Worm (Caenorhabditis elegans) whole organism, L2 larva: ENCODE measurements around the gene nhr-87.
"Not testable (repeated sequence)": the region's sequence is repeated elsewhere in the genome, so short reads cannot be mapped to it uniquely, and the experiment has no call there.

ENCODE experiments used
- F13H6.1 ChIP-seq: sonication (generic microtip); optimal IDR thresholded peaks from 2 replicates; lab custom pipeline; 2016; ENCODE audit warnings: missing genetic modification characterization, missing compliant biosample characterization
- ZK546.5 ChIP-seq: sonication (generic microtip); optimal IDR thresholded peaks from 2 replicates; lab custom pipeline; 2017; ENCODE audit warnings: missing biosample characterization, missing genetic modification characterization
- aly-2 ChIP-seq: fragments of 150-350 bp; optimal IDR thresholded peaks from 2 replicates; lab custom pipeline; 2014; ENCODE audit warnings: missing biosample characterization, missing genetic modification characterization
- ama-1 ChIP-seq: fragments of 150-350 bp; optimal IDR thresholded peaks from 2 replicates; lab custom pipeline; 2018; ENCODE audit warnings: inconsistent platforms
- blmp-1 ChIP-seq: sonication (generic microtip); optimal IDR thresholded peaks from 2 replicates; lab custom pipeline; 2017; ENCODE audit warnings: missing genetic modification characterization, mild to moderate bottlenecking, missing compliant biosample characterization, antibody characterized with exemption, moderate library complexity; ENCODE audit not compliant: insufficient read depth
- ceh-82 ChIP-seq: fragments of 150-350 bp; optimal IDR thresholded peaks from 2 replicates; lab custom pipeline; 2014; ENCODE audit warnings: missing biosample characterization, missing genetic modification characterization
- crh-2 ChIP-seq: sonication (generic microtip); optimal IDR thresholded peaks from 2 replicates; lab custom pipeline; 2017; ENCODE audit warnings: missing biosample characterization, missing genetic modification characterization
- egl-27 ChIP-seq: sonication (generic microtip); optimal IDR thresholded peaks from 3 replicates; lab custom pipeline; 2017; ENCODE audit warnings: missing biosample characterization, missing genetic modification reagents, missing genetic modification characterization
- elt-1 ChIP-seq: fragments of 150-350 bp; optimal IDR thresholded peaks from 2 replicates; lab custom pipeline; 2014; ENCODE audit warnings: missing biosample characterization, missing genetic modification characterization
- elt-3 ChIP-seq: sonication (generic microtip); optimal IDR thresholded peaks from 2 replicates; lab custom pipeline; 2017; ENCODE audit warnings: missing biosample characterization, missing genetic modification characterization
- gmeb-1 ChIP-seq: fragments of 150-350 bp; optimal IDR thresholded peaks from 2 replicates; lab custom pipeline; 2014; ENCODE audit warnings: missing biosample characterization, missing genetic modification characterization
- lin-11 ChIP-seq: fragments of 150-350 bp; sonication (generic microtip); optimal IDR thresholded peaks from 2 replicates; lab custom pipeline; 2014; ENCODE audit warnings: missing biosample characterization, missing genetic modification characterization, inconsistent platforms, mixed read lengths
- lin-13 ChIP-seq: fragments of 150-350 bp; optimal IDR thresholded peaks from 2 replicates; lab custom pipeline; 2014; ENCODE audit warnings: missing biosample characterization, missing genetic modification reagents, missing genetic modification characterization
- lin-39 ChIP-seq: fragments of 150-350 bp; optimal IDR thresholded peaks from 2 replicates; lab custom pipeline; 2014; ENCODE audit warnings: missing biosample characterization, missing genetic modification reagents, missing genetic modification characterization
- mbf-1 ChIP-seq: sonication (generic microtip); optimal IDR thresholded peaks from 2 replicates; lab custom pipeline; 2017; ENCODE audit warnings: missing biosample characterization, missing genetic modification characterization
- mdl-1 ChIP-seq, 2 experiments: fragments of 150-350 bp in 1 of 2; sonication (generic microtip) in 1 of 2; optimal IDR thresholded peaks; 2 replicates each; lab custom pipeline; 2017; ENCODE audit warnings: missing biosample characterization in 2 of 2, missing genetic modification characterization in 2 of 2
- nhr-10 ChIP-seq: sonication (generic microtip); optimal IDR thresholded peaks from 2 replicates; lab custom pipeline; 2017; ENCODE audit warnings: missing biosample characterization, missing genetic modification characterization
- nhr-11 ChIP-seq: fragments of 150-350 bp; optimal IDR thresholded peaks from 2 replicates; lab custom pipeline; 2014; ENCODE audit warnings: missing biosample characterization, missing genetic modification characterization
- nhr-12 ChIP-seq: fragments of 150-350 bp; optimal IDR thresholded peaks from 2 replicates; lab custom pipeline; 2014; ENCODE audit warnings: missing biosample characterization, missing genetic modification characterization
- nhr-21 ChIP-seq: fragments of 150-350 bp; optimal IDR thresholded peaks from 2 replicates; lab custom pipeline; 2014; ENCODE audit warnings: missing biosample characterization, missing genetic modification characterization
- nhr-23 ChIP-seq: fragments of 150-350 bp; optimal IDR thresholded peaks from 2 replicates; lab custom pipeline; 2014; ENCODE audit warnings: missing biosample characterization, missing genetic modification reagents, missing genetic modification characterization
- nhr-237 ChIP-seq: fragments of 150-350 bp; optimal IDR thresholded peaks from 2 replicates; lab custom pipeline; 2014; ENCODE audit warnings: missing biosample characterization, missing genetic modification characterization
- nhr-25 ChIP-seq: fragments of 150-350 bp; sonication (generic microtip); optimal IDR thresholded peaks from 3 replicates; lab custom pipeline; 2014; ENCODE audit warnings: missing biosample characterization, missing genetic modification characterization
- nhr-6 ChIP-seq: fragments of 150-350 bp; optimal IDR thresholded peaks from 2 replicates; lab custom pipeline; 2014; ENCODE audit warnings: missing biosample characterization, missing genetic modification characterization
- nhr-77 ChIP-seq: fragments of 150-350 bp; optimal IDR thresholded peaks from 2 replicates; lab custom pipeline; 2014; ENCODE audit warnings: missing biosample characterization, missing genetic modification characterization
- sem-4 ChIP-seq: fragments of 150-350 bp; optimal IDR thresholded peaks from 2 replicates; lab custom pipeline; 2014; ENCODE audit warnings: missing biosample characterization, missing genetic modification reagents, missing genetic modification characterization
- sma-9 ChIP-seq, 2 experiments: fragments of 150-350 bp in 1 of 2; sonication (generic microtip) in 1 of 2; optimal IDR thresholded peaks; 2 replicates each; lab custom pipeline; 2014 to 2016; ENCODE audit warnings: missing genetic modification characterization in 2 of 2, mild to moderate bottlenecking in 1 of 2, missing biosample characterization in 1 of 2, missing compliant biosample characterization in 1 of 2, missing genetic modification reagents in 1 of 2, moderate library complexity in 1 of 2
- snpc-4 ChIP-seq: fragments of 150-350 bp; optimal IDR thresholded peaks from 2 replicates; lab custom pipeline; 2014; ENCODE audit warnings: missing biosample characterization, missing genetic modification characterization
- unc-39 ChIP-seq: fragments of 150-350 bp; optimal IDR thresholded peaks from 2 replicates; lab custom pipeline; 2014; ENCODE audit warnings: missing biosample characterization, missing genetic modification characterization
- unc-55 ChIP-seq: fragments of 150-350 bp; sonication (generic microtip); optimal IDR thresholded peaks from 3 replicates; lab custom pipeline; 2014; ENCODE audit warnings: missing biosample characterization, missing genetic modification reagents, missing genetic modification characterization
- unc-62 ChIP-seq: fragments of 150-350 bp; optimal IDR thresholded peaks from 2 replicates; lab custom pipeline; 2014; ENCODE audit warnings: missing biosample characterization, missing genetic modification reagents, missing genetic modification characterization
- zag-1 ChIP-seq: fragments of 150-350 bp; optimal IDR thresholded peaks from 2 replicates; lab custom pipeline; 2014; ENCODE audit warnings: missing biosample characterization, missing genetic modification characterization
- ztf-1 ChIP-seq: fragments of 200-800 bp; sonication (Bioruptor generic); conservative IDR thresholded peaks from 2 replicates; pipeline ENCODE4 v1.3.6; 2022; ENCODE audit warnings: missing genetic modification characterization, missing compliant biosample characterization
- ztf-11 ChIP-seq: sonication (generic microtip); optimal IDR thresholded peaks from 2 replicates; lab custom pipeline; 2017; ENCODE audit warnings: missing biosample characterization, missing genetic modification characterization
- ztf-4 ChIP-seq: fragments of 150-350 bp; optimal IDR thresholded peaks from 2 replicates; lab custom pipeline; 2014; ENCODE audit warnings: missing biosample characterization, missing genetic modification characterization

Gene nhr-87

DNA sequence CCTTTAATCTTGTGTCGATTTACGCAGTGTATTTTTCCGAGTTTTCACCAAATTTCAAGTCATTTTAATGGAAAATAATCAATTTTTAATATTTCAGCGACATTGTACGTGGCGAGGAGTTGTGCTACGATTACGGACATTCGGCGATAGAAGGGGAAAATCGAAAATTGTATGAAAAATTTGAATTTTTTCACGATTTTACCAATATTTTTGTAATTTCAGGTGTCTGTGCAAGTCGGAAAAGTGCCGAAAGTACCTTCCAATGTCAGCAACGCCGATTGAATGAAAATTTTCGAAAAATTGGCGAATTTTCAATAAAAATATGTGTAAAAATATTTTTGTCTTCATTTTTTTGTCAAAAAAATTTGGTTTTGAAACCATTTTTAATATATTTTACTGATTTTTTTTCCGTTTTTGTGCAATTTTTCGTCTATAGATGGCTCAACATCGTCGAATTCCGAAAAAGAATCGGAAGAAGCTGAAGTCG is 18.5 kb upstream of the nhr-87 start, which contains the start of gene Y41D4B.11:
Gene Y41D4B.11 (plus strand): TSS at position 437 of the 487 bp plus-strand sequence.
- TF ChIP-seq unc-39 (tag; lab: Kevin White, UChicago) (no peak), nhr-6 (tag; lab: Kevin White, UChicago) (no peak), sma-9 (GFP tag; optimal IDR thresholded peaks at IDR 0.05; lab: Kevin White, UChicago) (no peak), sma-9 (tag; optimal IDR thresholded peaks at IDR 0.05; lab: Kevin White, UChicago) (no peak), zag-1 (tag; lab: Kevin White, UChicago) (no peak), sem-4 (tag; lab: Kevin White, UChicago) (no peak), lin-39 (tag; lab: Kevin White, UChicago) (no peak), ztf-4 (tag; lab: Kevin White, UChicago) (no peak), lin-13 (GFP tag; lab: Kevin White, UChicago) (no peak), ztf-1 (GFP tag; lab: Robert Waterston, UW) (no peak), nhr-25 (tag; lab: Kevin White, UChicago) (no peak), ztf-11 (no peak), nhr-237 (no peak), ceh-82 (tag; lab: Kevin White, UChicago) (no peak), F13H6.1 (no peak), elt-3 (no peak), egl-27 (tag; lab: Kevin White, UChicago) (no peak), unc-62 (GFP tag; lab: Kevin White, UChicago) (no peak), mbf-1 (tag; lab: Kevin White, UChicago) (no peak), ama-1 (no peak)

DNA sequence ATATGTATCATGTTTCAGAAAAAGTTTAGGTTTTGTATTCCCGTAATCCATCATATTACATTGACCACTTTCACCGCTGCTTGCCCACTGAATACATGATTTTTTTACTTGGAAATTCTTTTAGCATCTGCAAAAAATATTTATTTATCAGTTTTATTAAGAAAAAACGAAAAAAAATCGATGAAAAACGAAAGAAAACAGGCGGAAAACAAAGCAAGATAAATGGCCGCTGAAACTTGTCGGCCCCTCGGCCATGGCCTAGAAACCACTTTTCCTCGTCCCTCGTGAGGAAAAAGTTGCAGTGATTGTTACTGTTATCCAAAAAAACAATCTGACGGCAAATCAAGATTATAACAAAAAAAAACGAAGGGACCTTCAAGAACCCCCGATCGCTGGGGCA is 13.9 kb upstream of the nhr-87 start, which contains the start of gene dsl-3:
Gene dsl-3 (plus strand): TSS at position 301 of the 400 bp plus-strand sequence.
- not testable (repeated sequence) for TF ChIP-seq nhr-23 (tag; lab: Kevin White, UChicago); ZK546.5 (tag; lab: Kevin White, UChicago); unc-55 (GFP tag; lab: Kevin White, UChicago)

DNA sequence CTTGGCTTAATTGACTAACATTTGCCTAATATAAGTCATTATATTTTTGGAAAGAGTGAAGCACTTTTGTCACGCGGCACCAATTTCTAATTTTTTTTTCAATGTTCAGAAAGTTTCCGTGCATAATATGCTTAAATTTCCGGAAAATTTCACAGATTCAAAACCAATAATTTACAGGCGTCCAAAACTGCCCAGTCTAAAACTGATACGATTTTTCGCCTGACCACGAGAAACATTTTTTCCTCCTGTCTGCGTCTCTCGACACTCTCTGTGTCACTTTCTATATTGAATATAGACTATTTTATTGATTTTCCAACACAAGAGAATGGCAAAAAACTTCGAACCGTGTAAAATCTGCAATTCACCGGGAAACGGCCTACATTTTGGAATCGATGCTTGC is 10.2 kb upstream of the nhr-87 start, which contains the start of gene nhr-122:
Gene nhr-122 (plus strand): TSS at position 301 of the 400 bp plus-strand sequence.
- no peak for TF ChIP-seq nhr-23 (tag; lab: Kevin White, UChicago)
- TF ChIP-seq aly-2 (tag; lab: Kevin White, UChicago), result no peak
- no peak for TF ChIP-seq egl-27 (tag; lab: Kevin White, UChicago)
- no peak for TF ChIP-seq blmp-1 (tag; lab: Kevin White, UChicago)
- TF ChIP-seq elt-3, result no peak
- TF ChIP-seq nhr-25 (tag; lab: Kevin White, UChicago), result no peak
- TF ChIP-seq lin-11 (tag; lab: Kevin White, UChicago), result no peak
- no peak for TF ChIP-seq snpc-4
- TF ChIP-seq mdl-1 (tag; optimal IDR thresholded peaks at IDR 0.05; lab: Kevin White, UChicago), result no peak
- TF ChIP-seq nhr-10, result no peak
- TF ChIP-seq nhr-12, result no peak

DNA sequence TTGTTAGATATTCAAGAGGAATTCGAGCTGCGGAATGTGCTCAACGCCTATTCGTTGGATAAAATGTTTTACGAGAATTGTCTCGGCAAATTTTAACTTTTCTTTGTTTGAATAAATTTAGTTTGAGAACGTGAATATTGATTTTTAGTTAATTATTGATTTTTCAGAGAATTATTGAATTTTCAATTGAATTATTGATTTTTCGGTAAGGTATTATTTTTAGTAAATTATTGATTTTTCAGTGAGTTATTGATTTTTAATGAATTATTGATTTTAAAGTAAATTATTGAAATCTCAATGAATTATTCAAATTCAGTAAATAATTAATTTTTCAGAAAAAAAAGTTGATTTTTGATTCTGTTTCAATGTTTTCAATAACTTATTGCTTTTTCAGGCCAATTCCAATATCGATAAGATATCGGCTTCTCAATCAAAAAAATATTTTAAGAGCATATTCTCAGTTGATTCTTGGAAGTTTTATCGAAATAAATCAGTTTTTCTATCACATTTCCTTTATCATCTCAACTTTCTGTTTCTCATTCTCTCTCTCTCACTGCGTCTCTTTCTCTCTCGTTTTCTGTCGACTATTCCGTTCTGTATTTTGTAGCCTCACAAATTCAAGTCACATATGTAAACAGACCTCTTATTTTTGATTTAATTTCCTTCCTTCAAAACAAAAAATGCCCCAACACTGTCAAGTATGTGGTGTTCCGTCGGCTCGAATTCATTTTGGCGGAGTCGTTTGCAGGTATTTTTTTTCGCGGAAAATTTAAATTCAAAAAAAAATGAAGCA is 4.1 kb upstream of the nhr-87 start, which contains the start of gene nhr-92:
Gene nhr-92 (plus strand): TSS at position 576 of the 793 bp plus-strand sequence.
- TF ChIP-seq nhr-6 (tag; lab: Kevin White, UChicago), result no peak
- no peak for TF ChIP-seq nhr-11 (tag; lab: Kevin White, UChicago)
- TF ChIP-seq ama-1, result no peak
- no peak for TF ChIP-seq egl-27 (tag; lab: Kevin White, UChicago)
- TF ChIP-seq F13H6.1, result no peak
- no peak for TF ChIP-seq gmeb-1
- TF ChIP-seq elt-1 (tag; lab: Kevin White, UChicago), result no peak
- no peak for TF ChIP-seq unc-62 (GFP tag; lab: Kevin White, UChicago)
- TF ChIP-seq ztf-1 (GFP tag; lab: Robert Waterston, UW), result no peak
- no peak for TF ChIP-seq unc-55 (GFP tag; lab: Kevin White, UChicago)
- TF ChIP-seq ztf-11, result no peak
- no peak for TF ChIP-seq crh-2 (tag; lab: Kevin White, UChicago)
- no peak for TF ChIP-seq ceh-82 (tag; lab: Kevin White, UChicago)
- no peak for TF ChIP-seq nhr-21
- no peak for TF ChIP-seq nhr-77 (tag; lab: Kevin White, UChicago)
- TF ChIP-seq sma-9 (GFP tag; optimal IDR thresholded peaks at IDR 0.05; lab: Kevin White, UChicago), result no peak
- TF ChIP-seq sma-9 (tag; optimal IDR thresholded peaks at IDR 0.05; lab: Kevin White, UChicago), result no peak
